Worm (Caenorhabditis elegans) whole organism, early embryonic: ENCODE results near the gene hlh-29.

Experiments
- aly-1 ChIP-seq: sonication (generic microtip); optimal IDR thresholded peaks from 2 replicates; lab custom pipeline; 2016; ENCODE audit warnings: missing genetic modification characterization, missing compliant biosample characterization
- ama-1 ChIP-seq: fragments of 150-350 bp; optimal IDR thresholded peaks from 2 replicates; lab custom pipeline; 2014
- flt-1 ChIP-seq: fragments of 200-800 bp; sonication (Bioruptor generic); IDR thresholded peaks from 2 replicates; pipeline ENCODE4 v1.3.6; 2022; ENCODE audit warnings: missing genetic modification characterization, missing compliant biosample characterization
- hmbx-1 ChIP-seq: sonication (generic microtip); optimal IDR thresholded peaks from 2 replicates; lab custom pipeline; 2016; ENCODE audit warnings: mild to moderate bottlenecking, missing genetic modification characterization, missing compliant biosample characterization
- hmg-4 ChIP-seq: fragments of 200-800 bp; sonication (Bioruptor generic); optimal IDR thresholded peaks from 2 replicates; lab custom pipeline; 2018; ENCODE audit warnings: mild to moderate bottlenecking, missing genetic modification characterization, missing compliant biosample characterization
- hnd-1 ChIP-seq: sonication (generic microtip); optimal IDR thresholded peaks from 2 replicates; lab custom pipeline; 2016; ENCODE audit warnings: missing genetic modification characterization, missing compliant biosample characterization
- pes-1 ChIP-seq: fragments of 200-800 bp; sonication (Bioruptor generic); IDR thresholded peaks from 2 replicates; pipeline ENCODE4 v1.3.6; 2022; ENCODE audit warnings: missing genetic modification reagents, missing genetic modification characterization, missing compliant biosample characterization

DNA sequence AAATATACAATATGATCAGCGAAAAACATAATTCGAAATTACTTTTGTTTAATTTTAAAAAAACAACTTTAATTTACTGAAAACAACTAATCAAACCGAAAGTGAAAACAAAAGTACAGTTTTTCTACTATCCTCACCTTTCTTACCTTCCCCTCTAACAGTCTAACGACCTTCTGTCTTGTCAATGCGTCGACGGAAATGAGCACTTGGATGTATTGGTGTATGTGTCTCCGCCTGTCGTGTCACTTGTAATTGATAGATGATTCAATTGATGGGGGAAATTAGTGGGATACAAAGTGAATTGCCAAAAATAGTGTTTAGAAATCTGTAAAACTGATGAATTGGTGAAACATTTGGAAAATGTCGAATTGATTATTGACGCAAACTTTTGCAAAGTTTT is 15.0 kb upstream of the hlh-29 start, which contains the start of gene F31A3.5:
- no peak for TF ChIP-seq aly-1
- TF ChIP-seq flt-1: no peak
- no peak for TF ChIP-seq hnd-1 (tag; lab: Kevin White, UChicago)
- TF ChIP-seq pes-1 (GFP tag; lab: Robert Waterston, UW): no peak
- TF ChIP-seq hmbx-1 (tag; lab: Kevin White, UChicago): no peak
- no peak for TF ChIP-seq hmg-4 (GFP tag; lab: Kevin White, UChicago)
- no peak for TF ChIP-seq ama-1 (lab: Kevin White, UChicago)
